Worm (Caenorhabditis elegans) whole organism, L2 larva: ENCODE data around the gene C18G1.1.
A peak's percentile ranks its signal among the peaks of the same experiment; 100 is the strongest.

ENCODE experiments used
- C34F6.9 ChIP-seq: fragments of 150-350 bp; optimal IDR thresholded peaks from 2 replicates; lab custom pipeline; 2014; ENCODE audit warnings: missing biosample characterization, missing genetic modification characterization
- F13H6.1 ChIP-seq: sonication (generic microtip); optimal IDR thresholded peaks from 2 replicates; lab custom pipeline; 2016; ENCODE audit warnings: missing genetic modification characterization, missing compliant biosample characterization
- R02D3.7 ChIP-seq: fragments of 150-350 bp; optimal IDR thresholded peaks from 2 replicates; lab custom pipeline; 2014; ENCODE audit warnings: missing biosample characterization, missing genetic modification characterization
- Y55F3AM.14 ChIP-seq: fragments of 200-800 bp; sonication (Bioruptor generic); optimal IDR thresholded peaks from 2 replicates; lab custom pipeline; 2018; ENCODE audit warnings: mild to moderate bottlenecking, missing genetic modification characterization, missing compliant biosample characterization
- ZK546.5 ChIP-seq: sonication (generic microtip); optimal IDR thresholded peaks from 2 replicates; lab custom pipeline; 2017; ENCODE audit warnings: missing biosample characterization, missing genetic modification characterization
- alr-1 ChIP-seq: fragments of 150-350 bp; optimal IDR thresholded peaks from 2 replicates; lab custom pipeline; 2014; ENCODE audit warnings: missing biosample characterization, missing genetic modification characterization
- aly-2 ChIP-seq: fragments of 150-350 bp; optimal IDR thresholded peaks from 2 replicates; lab custom pipeline; 2014; ENCODE audit warnings: missing biosample characterization, missing genetic modification characterization
- ama-1 ChIP-seq: fragments of 150-350 bp; optimal IDR thresholded peaks from 2 replicates; lab custom pipeline; 2018; ENCODE audit warnings: inconsistent platforms
- blmp-1 ChIP-seq: sonication (generic microtip); optimal IDR thresholded peaks from 2 replicates; lab custom pipeline; 2017; ENCODE audit warnings: missing genetic modification characterization, mild to moderate bottlenecking, missing compliant biosample characterization, antibody characterized with exemption, moderate library complexity; ENCODE audit not compliant: insufficient read depth
- ceh-16 ChIP-seq: fragments of 150-350 bp; optimal IDR thresholded peaks from 2 replicates; lab custom pipeline; 2014; ENCODE audit warnings: missing biosample characterization, missing genetic modification characterization
- ceh-82 ChIP-seq: fragments of 150-350 bp; optimal IDR thresholded peaks from 2 replicates; lab custom pipeline; 2014; ENCODE audit warnings: missing biosample characterization, missing genetic modification characterization
- crh-2 ChIP-seq: sonication (generic microtip); optimal IDR thresholded peaks from 2 replicates; lab custom pipeline; 2017; ENCODE audit warnings: missing biosample characterization, missing genetic modification characterization
- dmd-4 ChIP-seq: sonication (generic microtip); optimal IDR thresholded peaks from 2 replicates; lab custom pipeline; 2017; ENCODE audit warnings: missing biosample characterization, missing genetic modification characterization
- egl-27 ChIP-seq: sonication (generic microtip); optimal IDR thresholded peaks from 3 replicates; lab custom pipeline; 2017; ENCODE audit warnings: missing biosample characterization, missing genetic modification reagents, missing genetic modification characterization
- elt-1 ChIP-seq: fragments of 150-350 bp; optimal IDR thresholded peaks from 2 replicates; lab custom pipeline; 2014; ENCODE audit warnings: missing biosample characterization, missing genetic modification characterization
- elt-3 ChIP-seq: sonication (generic microtip); optimal IDR thresholded peaks from 2 replicates; lab custom pipeline; 2017; ENCODE audit warnings: missing biosample characterization, missing genetic modification characterization
- fos-1 ChIP-seq: fragments of 150-350 bp; optimal IDR thresholded peaks from 2 replicates; lab custom pipeline; 2014; ENCODE audit warnings: missing biosample characterization, missing genetic modification characterization
- gmeb-1 ChIP-seq: fragments of 150-350 bp; optimal IDR thresholded peaks from 2 replicates; lab custom pipeline; 2014; ENCODE audit warnings: missing biosample characterization, missing genetic modification characterization
- lin-11 ChIP-seq: fragments of 150-350 bp; sonication (generic microtip); optimal IDR thresholded peaks from 2 replicates; lab custom pipeline; 2014; ENCODE audit warnings: missing biosample characterization, missing genetic modification characterization, inconsistent platforms, mixed read lengths
- lin-13 ChIP-seq: fragments of 150-350 bp; optimal IDR thresholded peaks from 2 replicates; lab custom pipeline; 2014; ENCODE audit warnings: missing biosample characterization, missing genetic modification reagents, missing genetic modification characterization
- lin-39 ChIP-seq: fragments of 150-350 bp; optimal IDR thresholded peaks from 2 replicates; lab custom pipeline; 2014; ENCODE audit warnings: missing biosample characterization, missing genetic modification reagents, missing genetic modification characterization
- lsy-2 ChIP-seq, 2 experiments: fragments of 150-350 bp in 1 of 2; sonication (generic microtip) in 1 of 2; optimal IDR thresholded peaks; 2 replicates each; lab custom pipeline; 2014 to 2017; ENCODE audit warnings: missing biosample characterization in 2 of 2, missing genetic modification characterization in 2 of 2
- mab-5 ChIP-seq: fragments of 150-350 bp; optimal IDR thresholded peaks from 2 replicates; lab custom pipeline; 2014; ENCODE audit warnings: missing biosample characterization, missing genetic modification characterization
- mbf-1 ChIP-seq: sonication (generic microtip); optimal IDR thresholded peaks from 2 replicates; lab custom pipeline; 2017; ENCODE audit warnings: missing biosample characterization, missing genetic modification characterization
- mdl-1 ChIP-seq, 2 experiments: fragments of 150-350 bp in 1 of 2; sonication (generic microtip) in 1 of 2; optimal IDR thresholded peaks; 2 replicates each; lab custom pipeline; 2017; ENCODE audit warnings: missing biosample characterization in 2 of 2, missing genetic modification characterization in 2 of 2
- nhr-10 ChIP-seq: sonication (generic microtip); optimal IDR thresholded peaks from 2 replicates; lab custom pipeline; 2017; ENCODE audit warnings: missing biosample characterization, missing genetic modification characterization
- nhr-12 ChIP-seq: fragments of 150-350 bp; optimal IDR thresholded peaks from 2 replicates; lab custom pipeline; 2014; ENCODE audit warnings: missing biosample characterization, missing genetic modification characterization
- nhr-129 ChIP-seq: fragments of 150-350 bp; optimal IDR thresholded peaks from 2 replicates; lab custom pipeline; 2014; ENCODE audit warnings: missing biosample characterization, missing genetic modification characterization
- nhr-21 ChIP-seq: fragments of 150-350 bp; optimal IDR thresholded peaks from 2 replicates; lab custom pipeline; 2014; ENCODE audit warnings: missing biosample characterization, missing genetic modification characterization
- nhr-237 ChIP-seq: fragments of 150-350 bp; optimal IDR thresholded peaks from 2 replicates; lab custom pipeline; 2014; ENCODE audit warnings: missing biosample characterization, missing genetic modification characterization
- nhr-25 ChIP-seq: fragments of 150-350 bp; sonication (generic microtip); optimal IDR thresholded peaks from 3 replicates; lab custom pipeline; 2014; ENCODE audit warnings: missing biosample characterization, missing genetic modification characterization
- nhr-6 ChIP-seq: fragments of 150-350 bp; optimal IDR thresholded peaks from 2 replicates; lab custom pipeline; 2014; ENCODE audit warnings: missing biosample characterization, missing genetic modification characterization
- nhr-77 ChIP-seq: fragments of 150-350 bp; optimal IDR thresholded peaks from 2 replicates; lab custom pipeline; 2014; ENCODE audit warnings: missing biosample characterization, missing genetic modification characterization
- peb-1 ChIP-seq: fragments of 150-350 bp; optimal IDR thresholded peaks from 2 replicates; lab custom pipeline; 2014; ENCODE audit warnings: missing biosample characterization, missing genetic modification characterization
- sem-4 ChIP-seq: fragments of 150-350 bp; optimal IDR thresholded peaks from 2 replicates; lab custom pipeline; 2014; ENCODE audit warnings: missing biosample characterization, missing genetic modification reagents, missing genetic modification characterization
- skn-1 ChIP-seq: sonication (generic microtip); optimal IDR thresholded peaks from 2 replicates; lab custom pipeline; 2017; ENCODE audit warnings: missing biosample characterization, missing genetic modification characterization
- sma-3 ChIP-seq: sonication (generic microtip); optimal IDR thresholded peaks from 2 replicates; lab custom pipeline; 2016; ENCODE audit warnings: missing genetic modification reagents, missing genetic modification characterization, missing compliant biosample characterization
- sma-9 ChIP-seq, 2 experiments: fragments of 150-350 bp in 1 of 2; sonication (generic microtip) in 1 of 2; optimal IDR thresholded peaks; 2 replicates each; lab custom pipeline; 2014 to 2016; ENCODE audit warnings: missing genetic modification characterization in 2 of 2, mild to moderate bottlenecking in 1 of 2, missing biosample characterization in 1 of 2, missing compliant biosample characterization in 1 of 2, missing genetic modification reagents in 1 of 2, moderate library complexity in 1 of 2
- snpc-4 ChIP-seq: fragments of 150-350 bp; optimal IDR thresholded peaks from 2 replicates; lab custom pipeline; 2014; ENCODE audit warnings: missing biosample characterization, missing genetic modification characterization
- unc-39 ChIP-seq: fragments of 150-350 bp; optimal IDR thresholded peaks from 2 replicates; lab custom pipeline; 2014; ENCODE audit warnings: missing biosample characterization, missing genetic modification characterization
- unc-55 ChIP-seq: fragments of 150-350 bp; sonication (generic microtip); optimal IDR thresholded peaks from 3 replicates; lab custom pipeline; 2014; ENCODE audit warnings: missing biosample characterization, missing genetic modification reagents, missing genetic modification characterization
- unc-62 ChIP-seq: fragments of 150-350 bp; optimal IDR thresholded peaks from 2 replicates; lab custom pipeline; 2014; ENCODE audit warnings: missing biosample characterization, missing genetic modification reagents, missing genetic modification characterization
- zag-1 ChIP-seq: fragments of 150-350 bp; optimal IDR thresholded peaks from 2 replicates; lab custom pipeline; 2014; ENCODE audit warnings: missing biosample characterization, missing genetic modification characterization
- ztf-1 ChIP-seq: fragments of 200-800 bp; sonication (Bioruptor generic); conservative IDR thresholded peaks from 2 replicates; pipeline ENCODE4 v1.3.6; 2022; ENCODE audit warnings: missing genetic modification characterization, missing compliant biosample characterization
- ztf-11 ChIP-seq: sonication (generic microtip); optimal IDR thresholded peaks from 2 replicates; lab custom pipeline; 2017; ENCODE audit warnings: missing biosample characterization, missing genetic modification characterization
- ztf-4 ChIP-seq: fragments of 150-350 bp; optimal IDR thresholded peaks from 2 replicates; lab custom pipeline; 2014; ENCODE audit warnings: missing biosample characterization, missing genetic modification characterization

The C18G1.1 gene

ce11 chrV:4823683-4824391, 46.1 kb downstream of the C18G1.1 start:
- TF ChIP-seq mab-5 (tag; lab: Kevin White, UChicago) (no peak), ama-1 (lab: Kevin White, UChicago) (peak; percentile 54), nhr-6 (tag; lab: Kevin White, UChicago) (no peak), elt-1 (no peak), sma-9 (GFP tag; optimal IDR thresholded peaks at IDR 0.05; lab: Kevin White, UChicago) (no peak), sma-9 (tag; optimal IDR thresholded peaks at IDR 0.05; lab: Kevin White, UChicago) (no peak), nhr-129 (tag; lab: Kevin White, UChicago) (peak; percentile 56), mdl-1 (tag; optimal IDR thresholded peaks at IDR 0.05; lab: Kevin White, UChicago) (no peak), R02D3.7 (tag; lab: Kevin White, UChicago) (no peak), dmd-4 (tag; lab: Kevin White, UChicago) (no peak), sma-3 (GFP tag; lab: Kevin White, UChicago) (peak; percentile 7), zag-1 (tag; lab: Kevin White, UChicago) (no peak), nhr-77 (tag; lab: Kevin White, UChicago) (no peak), peb-1 (no peak), lin-13 (peak; percentile 64), nhr-21 (no peak), elt-3 (tag; lab: Kevin White, UChicago) (no peak), Y55F3AM.14 (GFP tag; lab: Kevin White, UChicago) (peak; percentile 92), lsy-2 (tag; optimal IDR thresholded peaks at IDR 0.05; lab: Kevin White, UChicago) (peak in 1 of 2 experiments; percentile 30), unc-55 (peak; percentile 25), egl-27 (tag; lab: Kevin White, UChicago) (no peak), ztf-4 (peak; percentile 95), crh-2 (peak; percentile 33), nhr-10 (tag; lab: Kevin White, UChicago) (no peak), F13H6.1 (tag; lab: Kevin White, UChicago) (no peak), skn-1 (tag; lab: Kevin White, UChicago) (no peak), C34F6.9 (tag; lab: Kevin White, UChicago) (peak; percentile 47), gmeb-1 (tag; lab: Kevin White, UChicago) (peak; percentile 29), lin-11 (no peak), fos-1 (tag; lab: Kevin White, UChicago) (no peak), nhr-25 (peak; percentile 51)

- TF ChIP-seq peb-1 (no peak), nhr-129 (tag; lab: Kevin White, UChicago) (peak; percentile 78), unc-55 (peak; percentile 96), nhr-10 (tag; lab: Kevin White, UChicago) (no peak), mab-5 (tag; lab: Kevin White, UChicago) (peak; percentile 39), ama-1 (lab: Kevin White, UChicago) (peak; percentile 31), fos-1 (tag; lab: Kevin White, UChicago) (peak; percentile 70), sma-9 (GFP tag; optimal IDR thresholded peaks at IDR 0.05; lab: Kevin White, UChicago) (peak; percentile 82), sma-9 (tag; optimal IDR thresholded peaks at IDR 0.05; lab: Kevin White, UChicago) (no peak), ceh-16 (tag; lab: Kevin White, UChicago) (peak; percentile 61), lin-13 (peak; percentile 80), unc-39 (tag; lab: Kevin White, UChicago) (no peak), egl-27 (tag; lab: Kevin White, UChicago) (no peak), C34F6.9 (tag; lab: Kevin White, UChicago) (peak; percentile 70), nhr-12 (tag; lab: Kevin White, UChicago) (no peak), skn-1 (tag; lab: Kevin White, UChicago) (no peak), lin-39 (no peak), ztf-11 (tag; lab: Kevin White, UChicago) (no peak), sem-4 (tag; lab: Kevin White, UChicago) (no peak), gmeb-1 (tag; lab: Kevin White, UChicago) (peak; percentile 79), nhr-21 (peak; percentile 49), ztf-1 (GFP tag; lab: Robert Waterston, UW) (no peak), nhr-237 (tag; lab: Kevin White, UChicago) (no peak), aly-2 (tag; lab: Kevin White, UChicago) (no peak), crh-2 (peak; percentile 88), snpc-4 (tag; lab: Kevin White, UChicago) (peak; percentile 39), sma-3 (GFP tag; lab: Kevin White, UChicago) (peak; percentile 84), nhr-77 (tag; lab: Kevin White, UChicago) (no peak), mbf-1 (tag; lab: Kevin White, UChicago) (no peak), elt-3 (tag; lab: Kevin White, UChicago) (no peak), F13H6.1 (tag; lab: Kevin White, UChicago) (peak; percentile 82), lsy-2 (tag; optimal IDR thresholded peaks at IDR 0.05; lab: Kevin White, UChicago) (peak; percentile 42 to 92), ZK546.5 (tag; lab: Kevin White, UChicago) (no peak), dmd-4 (tag; lab: Kevin White, UChicago) (no peak), blmp-1 (tag; lab: Kevin White, UChicago) (peak; percentile 36), mdl-1 (tag; optimal IDR thresholded peaks at IDR 0.05; lab: Kevin White, UChicago) (peak in 1 of 2 experiments; percentile 10), Y55F3AM.14 (GFP tag; lab: Kevin White, UChicago) (peak; percentile 59), unc-62 (GFP tag; lab: Kevin White, UChicago) (no peak), alr-1 (tag; lab: Kevin White, UChicago) (no peak), ceh-82 (peak; percentile 76), zag-1 (tag; lab: Kevin White, UChicago) (peak; percentile 49), lin-11 (peak; percentile 89)
These were observed 49.1 kb downstream of the C18G1.1 start, which contains the start of the genes hsp-6 and C37H5.5 for ce11 chrV:4826710-4827380. hsp-6 (minus strand) TSS chrV:4826760. C37H5.5 (plus strand) TSS chrV:4827360.
